Fruit fly (Drosophila melanogaster) whole organism, embryonic: Measurements from ENCODE around the gene CG6216.
A peak's percentile ranks its signal among the peaks of the same experiment; 100 is the strongest.

Experiments used
- CG10979 ChIP-seq: fragments of 200-800 bp; sonication (Bioruptor generic); optimal IDR thresholded peaks from 2 replicates; lab custom pipeline; 2018; ENCODE audit warnings: missing biosample characterization, mild to moderate bottlenecking, missing genetic modification characterization, moderate library complexity
- CG12104 ChIP-seq: fragments of 200-800 bp; sonication (Bioruptor generic); optimal IDR thresholded peaks from 3 replicates; lab custom pipeline; 2016; ENCODE audit warnings: missing biosample characterization, missing genetic modification characterization
- CG1233 ChIP-seq: fragments of 200-800 bp; sonication (Bioruptor generic); optimal IDR thresholded peaks from 4 replicates; lab custom pipeline; 2018; ENCODE audit warnings: missing biosample characterization, mild to moderate bottlenecking, missing genetic modification characterization
- CG12391 ChIP-seq: fragments of 200-800 bp; sonication (Bioruptor generic); optimal IDR thresholded peaks from 3 replicates; lab custom pipeline; 2018; ENCODE audit warnings: missing biosample characterization, mild to moderate bottlenecking, missing genetic modification characterization, moderate library complexity
- CG13624 ChIP-seq: fragments of 200-800 bp; sonication (Bioruptor generic); optimal IDR thresholded peaks from 2 replicates; lab custom pipeline; 2016; ENCODE audit warnings: missing biosample characterization, missing genetic modification characterization
- CG14965 ChIP-seq: fragments of 200-800 bp; sonication (Bioruptor generic); optimal IDR thresholded peaks from 2 replicates; lab custom pipeline; 2016; ENCODE audit warnings: missing biosample characterization, missing genetic modification characterization, borderline replicate concordance
- CG15269 ChIP-seq: fragments of 200-800 bp; sonication (Bioruptor generic); optimal IDR thresholded peaks from 2 replicates; lab custom pipeline; 2018; ENCODE audit warnings: missing biosample characterization, mild to moderate bottlenecking, missing genetic modification characterization, moderate library complexity
- CG16813 ChIP-seq: fragments of 200-800 bp; sonication (Bioruptor generic); IDR thresholded peaks from 3 replicates; pipeline ENCODE4 v1.3.6; 2022; ENCODE audit warnings: missing biosample characterization, missing genetic modification characterization; ENCODE audit not compliant: partially characterized antibody
- CG17385 ChIP-seq: fragments of 200-800 bp; sonication (Bioruptor generic); optimal IDR thresholded peaks from 3 replicates; lab custom pipeline; 2018; ENCODE audit warnings: missing biosample characterization, mild to moderate bottlenecking, missing genetic modification characterization
- CG1832 ChIP-seq: fragments of 200-800 bp; sonication (Bioruptor generic); optimal IDR thresholded peaks from 2 replicates; lab custom pipeline; 2017; ENCODE audit warnings: missing biosample characterization, mild to moderate bottlenecking, missing genetic modification characterization, inconsistent platforms
- CG18599 ChIP-seq: fragments of 200-800 bp; sonication (Bioruptor generic); optimal IDR thresholded peaks from 3 replicates; lab custom pipeline; 2017; ENCODE audit warnings: missing biosample characterization, missing genetic modification characterization, mild to moderate bottlenecking, moderate library complexity, missing genetic modification reagents
- CG33213 ChIP-seq: fragments of 200-800 bp; sonication (Bioruptor generic); optimal IDR thresholded peaks from 3 replicates; lab custom pipeline; 2016; ENCODE audit warnings: missing biosample characterization, missing genetic modification characterization
- CG3726 ChIP-seq: fragments of 200-800 bp; sonication (Bioruptor generic); IDR thresholded peaks from 3 replicates; pipeline ENCODE4, ENCODE4 v1.3.6; 2022; ENCODE audit warnings: missing biosample characterization, missing genetic modification characterization
- CG3847 ChIP-seq: fragments of 200-800 bp; sonication (Bioruptor generic); IDR thresholded peaks from 2 replicates; pipeline ENCODE4 v1.3.6; 2022; ENCODE audit warnings: missing biosample characterization, missing genetic modification characterization
- CG43689 ChIP-seq: fragments of 200-800 bp; sonication (Bioruptor generic); IDR thresholded peaks from 2 replicates; pipeline ENCODE4 v1.3.6; 2022; ENCODE audit warnings: missing biosample characterization, missing genetic modification characterization
- CG6254 ChIP-seq: fragments of 200-800 bp; sonication (Bioruptor generic); optimal IDR thresholded peaks from 3 replicates; lab custom pipeline; 2017; ENCODE audit warnings: mild to moderate bottlenecking, missing biosample characterization, missing genetic modification reagents, missing genetic modification characterization
- CG7556 ChIP-seq: fragments of 200-800 bp; sonication (Bioruptor generic); optimal IDR thresholded peaks from 2 replicates; lab custom pipeline; 2017; ENCODE audit warnings: missing biosample characterization, mild to moderate bottlenecking, missing genetic modification characterization
- CoRest ChIP-seq: fragments of 200-800 bp; sonication (Bioruptor generic); optimal IDR thresholded peaks from 3 replicates; lab custom pipeline; 2018; ENCODE audit warnings: missing biosample characterization, mild to moderate bottlenecking, missing genetic modification characterization, moderate library complexity
- Ets97D ChIP-seq: fragments of 200-800 bp; sonication (Bioruptor generic); optimal IDR thresholded peaks from 3 replicates; lab custom pipeline; 2016; ENCODE audit warnings: missing biosample characterization, missing genetic modification characterization
- GATAe ChIP-seq: fragments of 200-800 bp; sonication (Bioruptor generic); conservative IDR thresholded peaks from 2 replicates; pipeline ENCODE4 v1.3.6; 2022; ENCODE audit warnings: missing biosample characterization, missing genetic modification characterization
- Hr39 ChIP-seq: fragments of >200 bp; optimal IDR thresholded peaks from 2 replicates; lab custom pipeline; 2017
- NC2α ChIP-seq: fragments of 200-800 bp; sonication (Bioruptor generic); optimal IDR thresholded peaks from 2 replicates; lab custom pipeline; 2016; ENCODE audit warnings: missing biosample characterization, missing genetic modification characterization
- NFAT ChIP-seq: fragments of 200-800 bp; sonication (Bioruptor generic); IDR thresholded peaks from 2 replicates; pipeline ENCODE4 v1.3.6; 2022; ENCODE audit warnings: missing biosample characterization, missing genetic modification characterization
- Oaz ChIP-seq: fragments of 200-800 bp; sonication (Bioruptor generic); IDR thresholded peaks from 2 replicates; pipeline ENCODE4 v1.3.6; 2022; ENCODE audit warnings: missing biosample characterization, missing genetic modification characterization
- Opbp ChIP-seq: fragments of 200-800 bp; sonication (Bioruptor generic); IDR thresholded peaks from 3 replicates; pipeline ENCODE4 v1.3.6; 2022; ENCODE audit warnings: missing biosample characterization, missing genetic modification characterization; ENCODE audit not compliant: partially characterized antibody
- Ptx1 ChIP-seq: fragments of 200-800 bp; sonication (Bioruptor generic); IDR thresholded peaks from 2 replicates; pipeline ENCODE4 v1.3.6; 2022; ENCODE audit warnings: missing biosample characterization, missing genetic modification characterization
- Vsx1 ChIP-seq: fragments of 200-800 bp; sonication (Bioruptor generic); optimal IDR thresholded peaks from 2 replicates; lab custom pipeline; 2017; ENCODE audit warnings: missing biosample characterization, mild to moderate bottlenecking, missing genetic modification characterization, missing genetic modification reagents
- corto ChIP-seq: fragments of 200-800 bp; sonication (Bioruptor generic); optimal IDR thresholded peaks from 2 replicates; lab custom pipeline; 2016; ENCODE audit warnings: missing biosample characterization, mild to moderate bottlenecking, missing genetic modification characterization, moderate library complexity
- dpn ChIP-seq, 2 experiments: fragments of 200-800 bp; sonication (Bioruptor generic); optimal IDR thresholded peaks; 3 replicates each; lab custom pipeline; 2016; ENCODE audit warnings: missing biosample characterization in 2 of 2, missing genetic modification characterization in 2 of 2
- dysf ChIP-seq: fragments of 200-800 bp; sonication (Bioruptor generic); IDR thresholded peaks from 3 replicates; pipeline ENCODE4 v1.3.6; 2022; ENCODE audit warnings: missing biosample characterization, missing genetic modification characterization
- esg ChIP-seq: fragments of 200-800 bp; sonication (Bioruptor generic); conservative IDR thresholded peaks from 2 replicates; pipeline ENCODE4 v1.3.6; 2022; ENCODE audit warnings: missing biosample characterization, missing genetic modification characterization
- gfzf ChIP-seq: fragments of 200-800 bp; sonication (Bioruptor generic); optimal IDR thresholded peaks from 2 replicates; lab custom pipeline; 2016; ENCODE audit warnings: missing biosample characterization, mild to moderate bottlenecking, missing genetic modification characterization, moderate library complexity
- hkb ChIP-seq, 2 experiments: fragments of 200-800 bp in 1 of 2; fragments of >200 bp in 1 of 2; sonication (Bioruptor generic) in 1 of 2; IDR thresholded peaks in 1 of 2; optimal IDR thresholded peaks in 1 of 2; 2 replicates each; pipeline versions ENCODE4 v1.3.6 to Lab custom; 2017 to 2022; ENCODE audit warnings: missing biosample characterization in 1 of 2, missing genetic modification characterization in 1 of 2
- jumu ChIP-seq: fragments of 200-800 bp; sonication (Bioruptor generic); optimal IDR thresholded peaks from 3 replicates; lab custom pipeline; 2016; ENCODE audit warnings: missing biosample characterization, missing genetic modification characterization
- lola ChIP-seq, 3 experiments: fragments of >200 bp in 2 of 3; fragments of 200-800 bp in 1 of 3; sonication (Bioruptor generic) in 1 of 3; optimal IDR thresholded peaks; 2 replicates each; lab custom pipeline; 2017 to 2019; ENCODE audit warnings: missing biosample characterization in 3 of 3, missing genetic modification characterization in 3 of 3, mild to moderate bottlenecking in 1 of 3, moderate library complexity in 1 of 3
- lov ChIP-seq, 2 experiments: fragments of 200-800 bp in 1 of 2; fragments of >200 bp in 1 of 2; sonication (Bioruptor generic) in 1 of 2; IDR thresholded peaks in 1 of 2; optimal IDR thresholded peaks in 1 of 2; 2 replicates in 1 of 2; 3 replicates in 1 of 2; pipeline versions ENCODE4 v1.3.6 to Lab custom; 2017 to 2022; ENCODE audit warnings: missing biosample characterization in 1 of 2, missing genetic modification characterization in 1 of 2
- nerfin-1 ChIP-seq: fragments of 200-800 bp; sonication (Bioruptor generic); optimal IDR thresholded peaks from 3 replicates; lab custom pipeline; 2019; ENCODE audit warnings: missing biosample characterization, mild to moderate bottlenecking, missing genetic modification characterization, moderate library complexity
- odd ChIP-seq: fragments of 200-800 bp; sonication (Bioruptor generic); optimal IDR thresholded peaks from 2 replicates; lab custom pipeline; 2017; ENCODE audit warnings: missing biosample characterization, mild to moderate bottlenecking, missing genetic modification characterization
- pfk ChIP-seq: fragments of 200-800 bp; sonication (Bioruptor generic); optimal IDR thresholded peaks from 2 replicates; lab custom pipeline; 2018; ENCODE audit warnings: missing biosample characterization, mild to moderate bottlenecking, missing genetic modification characterization, moderate library complexity
- phol ChIP-seq: fragments of 200-800 bp; sonication (Bioruptor generic); optimal IDR thresholded peaks from 3 replicates; lab custom pipeline; 2018; ENCODE audit warnings: missing biosample characterization, mild to moderate bottlenecking, missing genetic modification characterization, moderate library complexity
- pita ChIP-seq: fragments of 200-800 bp; sonication (Bioruptor generic); optimal IDR thresholded peaks from 2 replicates; lab custom pipeline; 2017; ENCODE audit warnings: missing biosample characterization, mild to moderate bottlenecking, missing genetic modification characterization
- ro ChIP-seq: fragments of 200-800 bp; sonication (Bioruptor generic); IDR thresholded peaks from 2 replicates; pipeline ENCODE4 v1.3.6; 2022; ENCODE audit warnings: missing biosample characterization, missing genetic modification characterization
- run ChIP-seq: fragments of 200-800 bp; sonication (Bioruptor generic); optimal IDR thresholded peaks from 3 replicates; lab custom pipeline; 2018; ENCODE audit warnings: missing biosample characterization, mild to moderate bottlenecking, missing genetic modification characterization
- unpg ChIP-seq: fragments of 200-800 bp; sonication (Bioruptor generic); optimal IDR thresholded peaks from 3 replicates; lab custom pipeline; 2018; ENCODE audit warnings: missing biosample characterization, mild to moderate bottlenecking, missing genetic modification characterization, moderate library complexity
- usp ChIP-seq: fragments of >200 bp; optimal IDR thresholded peaks from 2 replicates; lab custom pipeline; 2017; ENCODE audit warnings: missing biosample characterization, missing genetic modification characterization
- vfl ChIP-seq: fragments of 200-800 bp; sonication (Bioruptor generic); optimal IDR thresholded peaks from 2 replicates; lab custom pipeline; 2016; ENCODE audit warnings: missing biosample characterization, missing genetic modification characterization
- zen2 ChIP-seq: fragments of 200-800 bp; sonication (Bioruptor generic); IDR thresholded peaks from 3 replicates; pipeline ENCODE4 v1.3.6; 2022; ENCODE audit warnings: missing biosample characterization, missing genetic modification characterization; ENCODE audit not compliant: partially characterized antibody

The CG6216 gene

DNA sequence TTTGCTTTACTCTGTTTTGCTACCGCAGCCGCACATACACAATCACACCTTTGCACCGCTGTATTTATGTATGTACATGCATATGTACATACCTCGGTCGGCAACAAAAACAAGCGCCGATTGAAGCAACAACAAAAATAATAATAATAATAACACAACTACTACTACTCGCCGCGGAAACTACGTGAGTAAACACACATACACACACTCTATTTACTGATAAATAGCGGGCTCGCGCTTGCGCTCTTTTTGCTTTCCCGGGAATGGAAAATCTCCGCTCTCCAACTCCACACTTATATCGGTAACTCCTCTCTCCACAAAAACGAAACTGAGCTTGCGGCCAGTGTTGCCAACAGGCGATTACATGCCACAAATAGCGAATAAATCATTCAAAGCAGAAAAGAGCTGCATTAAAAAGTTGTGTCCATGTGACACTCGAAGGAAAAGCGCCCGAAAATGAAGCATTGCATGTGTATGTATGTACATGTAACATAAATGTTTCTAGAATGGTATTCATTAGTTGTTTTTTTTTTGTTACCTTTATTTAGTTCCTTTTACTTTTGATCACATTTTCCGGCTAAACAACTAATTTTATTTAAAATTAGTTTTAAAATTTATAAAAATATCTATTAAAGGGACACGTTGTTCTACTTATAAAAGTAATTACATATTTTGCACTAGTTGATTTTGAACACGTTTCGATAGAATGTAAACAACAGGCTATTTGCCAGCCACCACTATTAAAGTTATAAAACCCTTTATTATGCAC lies 31.8 kb downstream of the CG6216 start (continued):
- TF ChIP-seq CG16813 (GFP tag; lab: Robert Waterston, UW) (no peak), phol (tag; lab: Kevin White, UChicago) (peak; percentile 25), CG1233 (GFP tag; lab: Kevin White, UChicago) (peak; percentile 91), CG13624 (GFP tag; lab: Kevin White, UChicago) (peak; percentile 37), esg (no peak), usp (GFP tag; lab: Kevin White, UChicago) (no peak), dpn (GFP tag; optimal IDR thresholded peaks at IDR 0.05; lab: Kevin White, UChicago) (peak; percentile 16 to 49), CG12391 (tag; lab: Kevin White, UChicago) (peak; percentile 29), CG6254 (GFP tag; lab: Kevin White, UChicago) (peak; percentile 61), CG33213 (GFP tag; lab: Kevin White, UChicago) (peak; percentile 70), nerfin-1 (peak; percentile 86), pfk (peak; percentile 82), Hr39 (lab: Kevin White, UChicago) (no peak), CG1832 (GFP tag; lab: Kevin White, UChicago) (no peak), ro (GFP tag; lab: Robert Waterston, UW) (no peak), CG3847 (GFP tag; lab: Robert Waterston, UW) (peak; percentile 54), NFAT (GFP tag; lab: Robert Waterston, UW) (peak; percentile 70; the same call in 1 of the 2 replicates), Ptx1 (GFP tag; lab: Robert Waterston, UW) (no peak), CG10979 (tag; lab: Kevin White, UChicago) (peak; percentile 26), lola (GFP tag; optimal IDR thresholded peaks at IDR 0.05; lab: Kevin White, UChicago) (peak in 1 of 3 experiments; percentile 18), NC2α (peak; percentile 69), corto (GFP tag; lab: Kevin White, UChicago) (peak; percentile 74), run (tag; lab: Kevin White, UChicago) (peak; percentile 63), Vsx1 (peak; percentile 71), CG3726 (no peak), hkb (optimal IDR thresholded peaks at IDR 0.05; lab: Kevin White, UChicago) (no peak), hkb (GFP tag; IDR thresholded peaks at IDR 0.05; lab: Robert Waterston, UW) (peak; percentile 85), pita (GFP tag; lab: Kevin White, UChicago) (no peak), vfl (GFP tag; lab: Kevin White, UChicago) (peak; percentile 24), CG14965 (GFP tag; lab: Kevin White, UChicago) (no peak), zen2 (GFP tag; lab: Robert Waterston, UW) (no peak), CG43689 (GFP tag; lab: Robert Waterston, UW) (no peak), CG15269 (tag; lab: Kevin White, UChicago) (peak; percentile 62), CG12104 (peak; percentile 47), lov (optimal IDR thresholded peaks at IDR 0.05; lab: Kevin White, UChicago) (no peak), lov (GFP tag; IDR thresholded peaks at IDR 0.05; lab: Robert Waterston, UW) (peak; percentile 84; the same call in 2 of the 3 replicates), Oaz (GFP tag; lab: Robert Waterston, UW) (no peak), gfzf (GFP tag; lab: Kevin White, UChicago) (no peak), CG17385 (GFP tag; lab: Kevin White, UChicago) (peak; percentile 68), odd (peak; percentile 58), GATAe (GFP tag; lab: Robert Waterston, UW) (no peak), CG18599 (GFP tag; lab: Kevin White, UChicago) (peak; percentile 91), Opbp (GFP tag; lab: Robert Waterston, UW) (0 out of 3 replicates have a peak, but pooled peaks have one; percentile 26), CoRest (tag; lab: Kevin White, UChicago) (peak; percentile 46), jumu (GFP tag; lab: Kevin White, UChicago) (peak; percentile 39), Ets97D (peak; percentile 8), dysf (GFP tag; lab: Robert Waterston, UW) (peak; percentile 27; the same call in 1 of the 3 replicates), CG7556 (GFP tag; lab: Kevin White, UChicago) (peak; percentile 41), unpg (GFP tag; lab: Kevin White, UChicago) (peak; percentile 61)
